Worm (Caenorhabditis elegans): ENCODE results near the gene pygo-1.

The pygo-1 gene

ce11 chrIV:5121995-5122394, 38.9 kb downstream of the pygo-1 start, which contains the start of gene tkr-3:
Gene tkr-3, minus strand, starts transcription at chrIV:5122095.
- TF ChIP-seq madf-5 (GFP tag; IDR thresholded peaks at IDR 0.05) (0 out of 4 replicates have a peak, but pooled peaks of 1 of the 2 experiments have one; percentile 48), lin-29 (GFP tag; IDR thresholded peaks at IDR 0.05) (no peak), hlh-30 (tag; optimal IDR thresholded peaks at IDR 0.05; ENCODE audit: insufficient read depth) (no peak), cey-2 (tag; optimal IDR thresholded peaks at IDR 0.05; ENCODE audit: borderline replicate concordance, insufficient read depth) (no peak)

DNA sequence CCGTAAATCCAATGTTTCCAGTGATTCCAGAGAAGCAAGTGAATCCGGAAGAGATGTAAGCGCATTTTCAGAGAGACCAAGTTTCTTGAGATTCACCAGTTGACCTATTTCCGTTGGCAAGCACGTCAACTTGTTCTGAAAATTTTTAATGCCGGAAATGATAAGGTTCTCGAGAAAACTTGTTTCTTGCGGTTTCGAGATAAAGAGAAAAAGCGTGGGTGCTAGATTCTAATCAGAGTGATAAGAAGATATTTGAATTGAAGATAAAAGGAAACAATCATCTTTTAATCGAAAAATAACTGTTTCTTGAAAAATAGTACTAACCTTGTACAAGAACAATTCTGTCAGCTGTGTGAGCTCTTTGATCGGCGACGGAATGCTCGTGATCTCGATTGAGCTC, 48.7 kb downstream of the pygo-1 start:
- TF ChIP-seq lin-29 (GFP tag; IDR thresholded peaks at IDR 0.05) (no peak), dmd-6 (GFP tag; IDR thresholded peaks at IDR 0.05) (no peak), T26A8.4 (GFP tag; IDR thresholded peaks at IDR 0.05) (no peak), daf-16 (GFP tag; optimal IDR thresholded peaks at IDR 0.05) (no peak), daf-16 (tag; optimal IDR thresholded peaks at IDR 0.05) (no peak), unc-130 (GFP tag; optimal IDR thresholded peaks at IDR 0.05) (no peak), daf-8 (GFP tag; IDR thresholded peaks at IDR 0.05) (no peak), nhr-77 (tag; optimal IDR thresholded peaks at IDR 0.05) (no peak), egl-43 (GFP tag; IDR thresholded peaks at IDR 0.05) (no peak), Y75B8A.6 (GFP tag; IDR thresholded peaks at IDR 0.05) (no peak), ZK546.5 (tag; optimal IDR thresholded peaks at IDR 0.05) (no peak), nhr-6 (tag; optimal IDR thresholded peaks at IDR 0.05) (no peak), hmg-1.1 (GFP tag; IDR thresholded peaks at IDR 0.05) (no peak), daf-19 (GFP tag; conservative IDR thresholded peaks at IDR 0.05) (no peak), Y48G9A.11 (GFP tag; IDR thresholded peaks at IDR 0.05) (no peak)

DNA sequence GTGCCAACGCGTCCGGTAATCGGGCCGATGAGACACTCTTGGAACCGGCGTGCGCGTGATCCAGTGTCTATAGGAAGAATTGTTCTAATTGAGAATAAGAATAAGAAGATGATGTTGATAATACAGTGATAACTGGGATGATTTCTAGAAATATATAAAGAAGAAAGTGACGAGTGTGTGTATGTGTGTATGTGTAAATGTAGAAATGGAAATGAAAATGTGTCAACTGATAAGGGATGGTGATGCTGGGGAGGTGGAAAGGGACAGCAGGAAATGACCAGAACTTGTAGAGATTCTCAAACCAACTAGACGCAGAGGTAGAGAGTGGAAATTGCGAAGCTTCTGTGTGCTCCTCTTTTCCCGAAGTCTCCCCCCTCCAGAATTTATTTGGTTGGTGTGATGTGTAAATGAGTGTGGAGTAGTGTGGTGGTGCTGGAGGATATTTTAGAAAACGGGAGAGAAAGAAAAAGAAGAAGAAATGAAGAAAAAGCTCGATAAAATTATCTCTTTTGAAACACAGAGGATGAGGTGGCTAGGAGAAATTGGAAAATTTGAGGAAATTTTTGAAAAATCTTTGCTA, 50.8 kb downstream of the pygo-1 start:
- TF ChIP-seq mxl-3 (GFP tag; optimal IDR thresholded peaks at IDR 0.05) (peak; percentile 54), spr-1 (tag; optimal IDR thresholded peaks at IDR 0.05) (no peak), daf-16 (GFP tag; optimal IDR thresholded peaks at IDR 0.05) (no peak), daf-16 (tag; optimal IDR thresholded peaks at IDR 0.05) (peak; percentile 61), hif-1 (tag; optimal IDR thresholded peaks at IDR 0.05) (peak in 1 of 2 experiments; percentile 37), F44E2.7 (GFP tag; IDR thresholded peaks at IDR 0.05) (no peak), nhr-6 (tag; optimal IDR thresholded peaks at IDR 0.05) (no peak), zip-11 (GFP tag; IDR thresholded peaks at IDR 0.05) (no peak), aha-1 (tag) (peak; percentile 81), hlh-11 (tag; optimal IDR thresholded peaks at IDR 0.05) (peak; percentile 62), hlh-30 (tag; optimal IDR thresholded peaks at IDR 0.05; ENCODE audit: insufficient read depth) (peak; percentile 57), nhr-28 (tag; optimal IDR thresholded peaks at IDR 0.05) (peak; percentile 69), dmd-6 (GFP tag; IDR thresholded peaks at IDR 0.05) (peak; percentile 34; the same call in 1 of the 2 replicates), ZK337.2 (GFP tag; IDR thresholded peaks at IDR 0.05) (no peak), dve-1 (tag; optimal IDR thresholded peaks at IDR 0.05; ENCODE audit: insufficient read depth) (peak; percentile 29), ceh-20 (GFP tag; IDR thresholded peaks at IDR 0.05) (no peak), nhr-11 (tag; optimal IDR thresholded peaks at IDR 0.05) (peak; percentile 6), madf-5 (GFP tag; IDR thresholded peaks at IDR 0.05) (no peak), pqm-1 (tag; optimal IDR thresholded peaks at IDR 0.05) (peak; percentile 80), lsy-2 (tag; optimal IDR thresholded peaks at IDR 0.05) (peak in 1 of 2 experiments; percentile 15), nhr-77 (tag; optimal IDR thresholded peaks at IDR 0.05) (peak; percentile 47)

DNA sequence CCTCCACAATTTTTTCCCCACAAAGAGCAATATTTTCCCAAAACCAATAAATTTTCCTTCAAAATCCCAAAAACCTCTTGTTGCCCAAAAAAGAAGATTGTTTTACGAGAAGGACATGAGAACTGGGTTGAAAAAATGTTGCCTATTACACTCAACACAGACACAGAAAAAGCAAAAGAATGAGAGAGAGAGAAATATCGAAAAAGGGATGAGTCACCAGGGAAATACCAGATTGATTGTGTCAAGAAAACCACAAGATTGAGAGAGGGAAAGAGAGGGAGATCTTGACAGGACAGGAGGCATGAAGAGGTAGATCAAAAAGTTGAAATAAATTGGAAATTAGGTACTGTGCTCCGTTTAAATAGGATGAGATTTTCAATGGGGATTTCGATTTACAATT, 51.7 kb downstream of the pygo-1 start:
- TF ChIP-seq ces-1 (GFP tag; optimal IDR thresholded peaks at IDR 0.05) (no peak), dve-1 (tag; optimal IDR thresholded peaks at IDR 0.05; ENCODE audit: insufficient read depth) (peak; percentile 44), unc-62 (GFP tag; optimal IDR thresholded peaks at IDR 0.05 in 1 of 2) (peak in 1 of 2 experiments; percentile 87), unc-62 (tag; optimal IDR thresholded peaks at IDR 0.05) (no peak), nhr-6 (tag; optimal IDR thresholded peaks at IDR 0.05) (peak; percentile 31), lsy-2 (tag; optimal IDR thresholded peaks at IDR 0.05) (peak in 1 of 2 experiments; percentile 22), mep-1 (tag; optimal IDR thresholded peaks at IDR 0.05) (peak; percentile 60), spr-1 (tag; optimal IDR thresholded peaks at IDR 0.05) (no peak), skn-1 (tag; optimal IDR thresholded peaks at IDR 0.05) (no peak), hmg-1.1 (GFP tag; IDR thresholded peaks at IDR 0.05) (0 out of 2 replicates have a peak, but pooled peaks have one; percentile 13)
